Fruit fly (Drosophila melanogaster) whole organism, embryonic: Measurements from ENCODE around the gene yellow-e.

Experiments
- Atf6 ChIP-seq: fragments of 200-800 bp; sonication (Bioruptor generic); IDR thresholded peaks from 2 replicates; pipeline ENCODE4 v1.3.6; 2022; ENCODE audit warnings: missing biosample characterization, missing genetic modification characterization
- CG1024 ChIP-seq: fragments of 200-800 bp; sonication (Bioruptor generic); IDR thresholded peaks from 2 replicates; pipeline ENCODE4 v1.3.6; 2022; ENCODE audit warnings: missing biosample characterization, missing genetic modification characterization
- CG10267 ChIP-seq: fragments of 200-800 bp; sonication (Bioruptor generic); optimal IDR thresholded peaks from 2 replicates; lab custom pipeline; 2018; ENCODE audit warnings: missing biosample characterization, mild to moderate bottlenecking, missing genetic modification characterization, moderate library complexity
- CG10543 ChIP-seq: fragments of 200-800 bp; sonication (Bioruptor generic); optimal IDR thresholded peaks from 3 replicates; lab custom pipeline; 2017; ENCODE audit warnings: missing biosample characterization, mild to moderate bottlenecking, missing genetic modification characterization, moderate library complexity
- CG10565 ChIP-seq: fragments of 200-800 bp; sonication (Bioruptor generic); optimal IDR thresholded peaks from 3 replicates; lab custom pipeline; 2016; ENCODE audit warnings: missing biosample characterization, mild to moderate bottlenecking, missing genetic modification characterization
- CG11085 ChIP-seq: fragments of 200-800 bp; sonication (Bioruptor generic); IDR thresholded peaks from 2 replicates; pipeline ENCODE4 v1.3.6; 2022; ENCODE audit warnings: missing biosample characterization, missing genetic modification characterization
- CG14014 ChIP-seq: fragments of 200-800 bp; sonication (Bioruptor generic); IDR thresholded peaks from 2 replicates; pipeline ENCODE4 v1.3.6; 2022; ENCODE audit warnings: missing biosample characterization, missing genetic modification characterization
- CG14710 ChIP-seq: fragments of 200-800 bp; sonication (Bioruptor generic); optimal IDR thresholded peaks from 3 replicates; lab custom pipeline; 2019; ENCODE audit warnings: missing biosample characterization, mild to moderate bottlenecking, missing genetic modification characterization, moderate library complexity
- CG14860 ChIP-seq: fragments of 200-800 bp; sonication (Bioruptor generic); IDR thresholded peaks from 3 replicates; pipeline ENCODE4 v1.3.6; 2022; ENCODE audit warnings: missing biosample characterization, missing genetic modification characterization; ENCODE audit not compliant: partially characterized antibody
- CG15696 ChIP-seq: fragments of 200-800 bp; sonication (Bioruptor generic); optimal IDR thresholded peaks from 2 replicates; lab custom pipeline; 2019; ENCODE audit warnings: missing biosample characterization, mild to moderate bottlenecking, missing genetic modification characterization, moderate library complexity
- CG1602 ChIP-seq: fragments of 200-800 bp; sonication (Bioruptor generic); optimal IDR thresholded peaks from 3 replicates; lab custom pipeline; 2016; ENCODE audit warnings: missing biosample characterization, missing genetic modification characterization
- CG16779 ChIP-seq: fragments of 200-800 bp; sonication (Bioruptor generic); IDR thresholded peaks from 2 replicates; pipeline ENCODE4 v1.3.6; 2022; ENCODE audit warnings: missing biosample characterization, missing genetic modification characterization
- CG2116 ChIP-seq: fragments of 200-800 bp; sonication (Bioruptor generic); optimal IDR thresholded peaks from 3 replicates; lab custom pipeline; 2018; ENCODE audit warnings: missing biosample characterization, mild to moderate bottlenecking, missing genetic modification characterization
- CG2120 ChIP-seq: fragments of 200-800 bp; sonication (Bioruptor generic); optimal IDR thresholded peaks from 3 replicates; lab custom pipeline; 2016; ENCODE audit warnings: missing biosample characterization, missing genetic modification characterization
- CG42726 ChIP-seq: fragments of 200-800 bp; sonication (Bioruptor generic); IDR thresholded peaks from 2 replicates; pipeline ENCODE4 v1.3.6; 2022; ENCODE audit warnings: missing biosample characterization, missing genetic modification characterization; ENCODE audit not compliant: partially characterized antibody
- CG5180 ChIP-seq: fragments of 200-800 bp; sonication (Bioruptor generic); optimal IDR thresholded peaks from 3 replicates; lab custom pipeline; 2017; ENCODE audit warnings: missing biosample characterization, missing genetic modification characterization, mild to moderate bottlenecking, moderate library complexity, missing genetic modification reagents
- CG7786 ChIP-seq: fragments of 200-800 bp; sonication (Bioruptor generic); optimal IDR thresholded peaks from 2 replicates; lab custom pipeline; 2016; ENCODE audit warnings: missing biosample characterization, missing genetic modification characterization
- CG8281 ChIP-seq: fragments of 200-800 bp; sonication (Bioruptor generic); optimal IDR thresholded peaks from 2 replicates; lab custom pipeline; 2018; ENCODE audit warnings: missing biosample characterization, mild to moderate bottlenecking, missing genetic modification characterization, moderate library complexity
- CG8924 ChIP-seq: fragments of 200-800 bp; optimal IDR thresholded peaks from 3 replicates; lab custom pipeline; 2019; ENCODE audit warnings: missing biosample characterization, mild to moderate bottlenecking, missing genetic modification characterization, moderate library complexity
- CTCF ChIP-seq: fragments of 200-800 bp; sonication (Bioruptor generic); optimal IDR thresholded peaks from 2 replicates; lab custom pipeline; 2017; ENCODE audit warnings: missing biosample characterization, mild to moderate bottlenecking, missing genetic modification characterization, moderate library complexity
- Chrac-16 ChIP-seq: fragments of 200-800 bp; sonication (Bioruptor generic); optimal IDR thresholded peaks from 3 replicates; lab custom pipeline; 2016; ENCODE audit warnings: missing biosample characterization, missing genetic modification characterization
- Dip2 ChIP-seq: fragments of 200-800 bp; sonication (Bioruptor generic); IDR thresholded peaks from 2 replicates; pipeline ENCODE4 v1.3.6; 2022; ENCODE audit warnings: missing biosample characterization, missing genetic modification characterization
- ERR ChIP-seq: fragments of 200-800 bp; sonication (Bioruptor generic); optimal IDR thresholded peaks from 2 replicates; lab custom pipeline; 2016; ENCODE audit warnings: missing biosample characterization, missing genetic modification characterization
- Ets97D ChIP-seq: fragments of 200-800 bp; sonication (Bioruptor generic); optimal IDR thresholded peaks from 3 replicates; lab custom pipeline; 2016; ENCODE audit warnings: missing biosample characterization, missing genetic modification characterization
- Hand ChIP-seq: fragments of 200-800 bp; sonication (Bioruptor generic); optimal IDR thresholded peaks from 2 replicates; lab custom pipeline; 2017; ENCODE audit warnings: mild to moderate bottlenecking, missing biosample characterization, missing genetic modification reagents, missing genetic modification characterization
- HmgZ ChIP-seq: fragments of 200-800 bp; sonication (Bioruptor generic); optimal IDR thresholded peaks from 2 replicates; lab custom pipeline; 2018; ENCODE audit warnings: missing biosample characterization, mild to moderate bottlenecking, missing genetic modification characterization
- Lpt ChIP-seq: fragments of >200 bp; optimal IDR thresholded peaks from 2 replicates; lab custom pipeline; 2018; ENCODE audit warnings: missing biosample characterization, missing genetic modification characterization
- Max ChIP-seq: fragments of 200-800 bp; sonication (Bioruptor generic); optimal IDR thresholded peaks from 2 replicates; lab custom pipeline; 2016; ENCODE audit warnings: missing biosample characterization, mild to moderate bottlenecking, missing genetic modification characterization
- Poxn ChIP-seq: fragments of 200-800 bp; sonication (Bioruptor generic); IDR thresholded peaks from 2 replicates; pipeline ENCODE4 v1.3.6; 2022; ENCODE audit warnings: missing biosample characterization, missing genetic modification characterization
- TFAM ChIP-seq: fragments of 200-800 bp; sonication (Bioruptor generic); optimal IDR thresholded peaks from 2 replicates; lab custom pipeline; 2017; ENCODE audit warnings: missing biosample characterization, missing genetic modification characterization, inconsistent platforms
- Vsx1 ChIP-seq: fragments of 200-800 bp; sonication (Bioruptor generic); optimal IDR thresholded peaks from 2 replicates; lab custom pipeline; 2017; ENCODE audit warnings: missing biosample characterization, mild to moderate bottlenecking, missing genetic modification characterization, missing genetic modification reagents
- Xrp1 ChIP-seq: fragments of 200-800 bp; sonication (Bioruptor generic); IDR thresholded peaks from 2 replicates; pipeline ENCODE4 v1.3.6; 2022; ENCODE audit warnings: missing biosample characterization, missing genetic modification characterization
- chinmo ChIP-seq: fragments of 200-800 bp; sonication (Bioruptor generic); IDR thresholded peaks from 4 replicates; pipeline ENCODE4 v1.3.6; 2022; ENCODE audit warnings: missing biosample characterization, missing genetic modification characterization; ENCODE audit not compliant: partially characterized antibody
- crc ChIP-seq: fragments of 200-800 bp; sonication (Bioruptor generic); optimal IDR thresholded peaks from 2 replicates; lab custom pipeline; 2016; ENCODE audit warnings: missing biosample characterization, missing genetic modification characterization
- dati ChIP-seq: fragments of 200-800 bp; sonication (Bioruptor generic); IDR thresholded peaks from 2 replicates; pipeline ENCODE4 v1.3.6; 2022; ENCODE audit warnings: missing biosample characterization, missing genetic modification characterization
- ewg ChIP-seq: fragments of 200-800 bp; sonication (Bioruptor generic); optimal IDR thresholded peaks from 3 replicates; lab custom pipeline; 2017; ENCODE audit warnings: mild to moderate bottlenecking, missing biosample characterization, missing genetic modification reagents, missing genetic modification characterization
- fd64A ChIP-seq: fragments of 200-800 bp; sonication (Bioruptor generic); optimal IDR thresholded peaks from 3 replicates; lab custom pipeline; 2018; ENCODE audit warnings: missing biosample characterization, mild to moderate bottlenecking, missing genetic modification characterization
- gem ChIP-seq: fragments of 200-800 bp; sonication (Bioruptor generic); optimal IDR thresholded peaks from 2 replicates; lab custom pipeline; 2019; ENCODE audit warnings: missing biosample characterization, mild to moderate bottlenecking, missing genetic modification characterization, moderate library complexity
- gsb-n ChIP-seq: fragments of 200-800 bp; sonication (Bioruptor generic); optimal IDR thresholded peaks from 3 replicates; lab custom pipeline; 2018; ENCODE audit warnings: missing biosample characterization, mild to moderate bottlenecking, missing genetic modification characterization
- hbn ChIP-seq: fragments of 200-800 bp; sonication (Bioruptor generic); IDR thresholded peaks from 2 replicates; pipeline ENCODE4 v1.3.6; 2022; ENCODE audit warnings: missing biosample characterization, missing genetic modification characterization; ENCODE audit not compliant: partially characterized antibody
- her ChIP-seq: fragments of 200-800 bp; sonication (Bioruptor generic); optimal IDR thresholded peaks from 2 replicates; lab custom pipeline; 2016; ENCODE audit warnings: missing biosample characterization, missing genetic modification characterization
- ind ChIP-seq: fragments of 200-800 bp; sonication (Bioruptor generic); optimal IDR thresholded peaks from 3 replicates; lab custom pipeline; 2016; ENCODE audit warnings: missing biosample characterization, missing genetic modification characterization
- jigr1 ChIP-seq: fragments of 200-800 bp; sonication (Bioruptor generic); IDR thresholded peaks from 3 replicates; pipeline ENCODE4 v1.3.6; 2022; ENCODE audit warnings: missing biosample characterization, missing genetic modification characterization
- kah ChIP-seq: fragments of 200-800 bp; sonication (Bioruptor generic); optimal IDR thresholded peaks from 2 replicates; lab custom pipeline; 2018; ENCODE audit warnings: missing biosample characterization, mild to moderate bottlenecking, missing genetic modification characterization
- pita ChIP-seq: fragments of 200-800 bp; sonication (Bioruptor generic); optimal IDR thresholded peaks from 2 replicates; lab custom pipeline; 2017; ENCODE audit warnings: missing biosample characterization, mild to moderate bottlenecking, missing genetic modification characterization
- sens ChIP-seq: fragments of 200-800 bp; sonication (Bioruptor generic); peaks from one replicate; lab custom pipeline; 2016; ENCODE audit warnings: missing biosample characterization, missing genetic modification characterization
- sima ChIP-seq: fragments of 200-800 bp; sonication (Bioruptor generic); optimal IDR thresholded peaks from 2 replicates; lab custom pipeline; 2016; ENCODE audit warnings: missing biosample characterization, missing genetic modification characterization
- tio ChIP-seq: fragments of 200-800 bp; sonication (Bioruptor generic); optimal IDR thresholded peaks from 2 replicates; lab custom pipeline; 2017; ENCODE audit warnings: missing biosample characterization, missing genetic modification characterization, inconsistent platforms
- zen ChIP-seq: fragments of 200-800 bp; sonication (Bioruptor generic); optimal IDR thresholded peaks from 3 replicates; lab custom pipeline; 2018; ENCODE audit warnings: missing biosample characterization, mild to moderate bottlenecking, missing genetic modification characterization, moderate library complexity

Gene yellow-e

dm6 chr3R:13400902-13401721, 14.0 kb downstream of the yellow-e start (continued):
- TF ChIP-seq TFAM (GFP tag; lab: Kevin White, UChicago): peak; percentile 53
- TF ChIP-seq CG8281 (tag; lab: Kevin White, UChicago): peak; percentile 77
- TF ChIP-seq CG14710 (tag; lab: Kevin White, UChicago): peak; percentile 92
- TF ChIP-seq Atf6: peak; percentile 88
- TF ChIP-seq gsb-n (tag; lab: Kevin White, UChicago): peak; percentile 85
- TF ChIP-seq Hand (GFP tag; lab: Kevin White, UChicago): peak; percentile 68
- peak; percentile 50 for TF ChIP-seq Ets97D (GFP tag; lab: Kevin White, UChicago)
- TF ChIP-seq CG16779: peak; percentile 63; the same call in 1 of the 2 replicates
- peak; percentile 92 for TF ChIP-seq tio (GFP tag; lab: Kevin White, UChicago)
- no peak for TF ChIP-seq chinmo
- TF ChIP-seq sens (GFP tag; lab: Kevin White, UChicago): peak; percentile 99
- TF ChIP-seq Chrac-16 (GFP tag; lab: Kevin White, UChicago): peak; percentile 89
- peak; percentile 57 for TF ChIP-seq sima (GFP tag; lab: Kevin White, UChicago)
- TF ChIP-seq ERR (GFP tag; lab: Kevin White, UChicago): peak; percentile 52
- TF ChIP-seq jigr1 (GFP tag; lab: Robert Waterston, UW): peak; percentile 68; the same call in 2 of the 3 replicates
- peak; percentile 91 for TF ChIP-seq CG1602 (GFP tag; lab: Kevin White, UChicago)
- peak; percentile 72 for TF ChIP-seq CG5180 (GFP tag; lab: Kevin White, UChicago)
- peak; percentile 39; the same call in 1 of the 2 replicates for TF ChIP-seq Poxn (GFP tag; lab: Robert Waterston, UW)
- TF ChIP-seq CG2120 (GFP tag; lab: Kevin White, UChicago): peak; percentile 92
- peak; percentile 79 for TF ChIP-seq her (GFP tag; lab: Kevin White, UChicago)
- peak; percentile 86 for TF ChIP-seq kah (GFP tag; lab: Kevin White, UChicago)
- TF ChIP-seq CG10565 (GFP tag; lab: Kevin White, UChicago): peak; percentile 57
- peak; percentile 64; the same call in 1 of the 2 replicates for TF ChIP-seq CG1024
- TF ChIP-seq fd64A (GFP tag; lab: Kevin White, UChicago): peak; percentile 60
- TF ChIP-seq CG15696 (tag; lab: Kevin White, UChicago): peak; percentile 88
- peak; percentile 74; the same call in 1 of the 2 replicates for TF ChIP-seq CG14014
- peak; percentile 78 for TF ChIP-seq zen
- TF ChIP-seq CG8924 (tag; lab: Kevin White, UChicago): peak; percentile 92
- peak; percentile 84 for TF ChIP-seq ewg (GFP tag; lab: Kevin White, UChicago)
- peak; percentile 53 for TF ChIP-seq CG10543 (GFP tag; lab: Kevin White, UChicago)
- TF ChIP-seq ind (GFP tag; lab: Kevin White, UChicago): peak; percentile 86
- 0 out of 2 replicates have a peak, but pooled peaks have one; percentile 23 for TF ChIP-seq dati
- TF ChIP-seq CG42726 (GFP tag; lab: Robert Waterston, UW): no peak
- TF ChIP-seq HmgZ: peak; percentile 90
- peak; percentile 81 for TF ChIP-seq Vsx1 (GFP tag; lab: Kevin White, UChicago)
- TF ChIP-seq CG14860 (GFP tag; lab: Robert Waterston, UW): no peak
- no peak for TF ChIP-seq Lpt (GFP tag; lab: Kevin White, UChicago)
- peak; percentile 76 for TF ChIP-seq crc (GFP tag; lab: Kevin White, UChicago)
- TF ChIP-seq hbn: no peak
- TF ChIP-seq gem (tag; lab: Kevin White, UChicago): peak; percentile 96
- TF ChIP-seq pita (GFP tag; lab: Kevin White, UChicago): no peak
- TF ChIP-seq Xrp1: peak; percentile 88
- TF ChIP-seq CG2116 (GFP tag; lab: Kevin White, UChicago): peak; percentile 64
- TF ChIP-seq CTCF (GFP tag; lab: Kevin White, UChicago): peak; percentile 43
- TF ChIP-seq Max (GFP tag; lab: Kevin White, UChicago): peak; percentile 76
- peak; percentile 84 for TF ChIP-seq CG10267 (tag; lab: Kevin White, UChicago)
- TF ChIP-seq Dip2 (GFP tag; lab: Robert Waterston, UW): no peak
- no peak for TF ChIP-seq CG11085
- TF ChIP-seq CG7786 (GFP tag; lab: Kevin White, UChicago): peak; percentile 91
